Worm (Caenorhabditis elegans) whole organism, mixed stage, embryonic: ENCODE results near the gene ZK1320.9.

Source experiments
- nhr-76 ChIP-seq: sonication (generic microtip); optimal IDR thresholded peaks from 2 replicates; lab custom pipeline; 2017; ENCODE audit warnings: missing biosample characterization, missing genetic modification characterization
- unc-120 ChIP-seq: sonication (generic microtip); optimal IDR thresholded peaks from 2 replicates; lab custom pipeline; 2017; ENCODE audit warnings: missing genetic modification characterization, missing compliant biosample characterization; ENCODE audit not compliant: poor library complexity, severe bottlenecking
- unc-62 ChIP-seq: fragments of 150-350 bp; optimal IDR thresholded peaks from 2 replicates; lab custom pipeline; 2014; ENCODE audit warnings: missing biosample characterization, missing genetic modification reagents, missing genetic modification characterization

ce11 chrII:9729866-9730265 lies 43.4 kb upstream of the ZK1320.9 start:
- no peak for TF ChIP-seq unc-120 (tag; lab: Kevin White, UChicago)
- no peak for TF ChIP-seq nhr-76
- no peak for TF ChIP-seq unc-62 (GFP tag; lab: Kevin White, UChicago)
